Worm (Caenorhabditis elegans): ENCODE measurements around the gene dao-6.

ce11 chrIII:9720191-9720590 lies 15.8 kb downstream of the dao-6 start, which contains the start of gene ncx-7:
- TF ChIP-seq nhr-237 (tag; optimal IDR thresholded peaks at IDR 0.05) (no peak), elt-2 (tag; optimal IDR thresholded peaks at IDR 0.05) (peak; percentile 58), ceh-28 (tag; optimal IDR thresholded peaks at IDR 0.05) (no peak), mdl-1 (tag; optimal IDR thresholded peaks at IDR 0.05) (no peak), nhr-76 (tag; optimal IDR thresholded peaks at IDR 0.05) (no peak), unc-62 (GFP tag; optimal IDR thresholded peaks at IDR 0.05) (no peak), pqm-1 (tag; optimal IDR thresholded peaks at IDR 0.05) (peak; percentile 36), elt-1 (tag; optimal IDR thresholded peaks at IDR 0.05) (no peak), fos-1 (tag; optimal IDR thresholded peaks at IDR 0.05) (no peak), nhr-12 (tag; optimal IDR thresholded peaks at IDR 0.05) (no peak), egl-5 (tag; optimal IDR thresholded peaks at IDR 0.05) (no peak), nhr-11 (tag; optimal IDR thresholded peaks at IDR 0.05) (no peak), unc-39 (tag; optimal IDR thresholded peaks at IDR 0.05) (no peak)
